Worm (Caenorhabditis elegans) whole organism, L4 larva: Measurements from ENCODE around the gene C14A4.7.
A peak's percentile ranks its signal among the peaks of the same experiment; 100 is the strongest.

ENCODE experiments used
- F37D6.2 ChIP-seq: sonication (generic microtip); optimal IDR thresholded peaks from 2 replicates; lab custom pipeline; 2016; ENCODE audit warnings: mild to moderate bottlenecking, missing genetic modification characterization, missing compliant biosample characterization
- F49E8.2 ChIP-seq: sonication (generic microtip); optimal IDR thresholded peaks from 2 replicates; lab custom pipeline; 2016; ENCODE audit warnings: missing compliant biosample characterization, mild to moderate bottlenecking, missing genetic modification characterization, borderline replicate concordance
- R02D3.7 ChIP-seq: fragments of 150-350 bp; sonication (generic microtip); optimal IDR thresholded peaks from 3 replicates; lab custom pipeline; 2014; ENCODE audit warnings: missing biosample characterization, missing genetic modification characterization
- T26A8.4 ChIP-seq: fragments of 200-800 bp; sonication (Bioruptor generic); IDR thresholded peaks from 2 replicates; pipeline ENCODE4 v1.3.6; 2022; ENCODE audit warnings: missing genetic modification characterization, missing compliant biosample characterization
- Y105C5A.15 ChIP-seq: fragments of 200-800 bp; sonication (Bioruptor generic); IDR thresholded peaks from 2 replicates; pipeline ENCODE4 v1.3.6; 2022; ENCODE audit warnings: missing genetic modification characterization, missing compliant biosample characterization
- Y48G9A.11 ChIP-seq: fragments of 200-800 bp; sonication (Bioruptor generic); IDR thresholded peaks from 2 replicates; pipeline ENCODE4 v1.3.6; 2022; ENCODE audit warnings: missing genetic modification reagents, missing genetic modification characterization, missing compliant biosample characterization
- ZK337.2 ChIP-seq: fragments of 200-800 bp; sonication (Bioruptor generic); IDR thresholded peaks from 2 replicates; pipeline ENCODE4 v1.3.6; 2022; ENCODE audit warnings: missing genetic modification reagents, missing genetic modification characterization, missing compliant biosample characterization
- arid-1 ChIP-seq: fragments of 200-800 bp; sonication (Bioruptor generic); conservative IDR thresholded peaks from 2 replicates; pipeline ENCODE4 v1.3.6; 2022; ENCODE audit warnings: missing genetic modification reagents, missing genetic modification characterization, missing compliant biosample characterization
- attf-4 ChIP-seq: sonication (generic microtip); optimal IDR thresholded peaks from 3 replicates; lab custom pipeline; 2017; ENCODE audit warnings: missing biosample characterization, missing genetic modification characterization
- ceh-44 ChIP-seq: fragments of 200-800 bp; sonication (Bioruptor generic); IDR thresholded peaks from 2 replicates; pipeline ENCODE4 v1.3.6; 2022; ENCODE audit warnings: missing genetic modification reagents, missing genetic modification characterization, missing compliant biosample characterization
- ceh-82 ChIP-seq: sonication (generic microtip); optimal IDR thresholded peaks from 2 replicates; lab custom pipeline; 2017; ENCODE audit warnings: missing biosample characterization, missing genetic modification characterization
- ces-1 ChIP-seq: fragments of 150-350 bp; sonication (generic microtip); optimal IDR thresholded peaks from 4 replicates; lab custom pipeline; 2014; ENCODE audit warnings: missing biosample characterization, missing genetic modification reagents, missing genetic modification characterization
- cey-2 ChIP-seq: sonication (generic microtip); optimal IDR thresholded peaks from 3 replicates; lab custom pipeline; 2017; ENCODE audit warnings: missing genetic modification characterization, mild to moderate bottlenecking, missing compliant biosample characterization, antibody characterized with exemption, borderline replicate concordance; ENCODE audit not compliant: insufficient read depth
- daf-12 ChIP-seq: fragments of 150-350 bp; optimal IDR thresholded peaks from 2 replicates; lab custom pipeline; 2014; ENCODE audit warnings: missing biosample characterization, missing genetic modification reagents, missing genetic modification characterization
- daf-8 ChIP-seq: fragments of 200-800 bp; sonication (Bioruptor generic); IDR thresholded peaks from 2 replicates; pipeline ENCODE4 v1.3.6; 2022; ENCODE audit warnings: missing genetic modification characterization, missing compliant biosample characterization
- dmd-6 ChIP-seq: fragments of 200-800 bp; sonication (Bioruptor generic); IDR thresholded peaks from 2 replicates; pipeline ENCODE4 v1.3.6; 2022; ENCODE audit warnings: missing genetic modification reagents, missing genetic modification characterization, missing compliant biosample characterization
- dmd-9 ChIP-seq: fragments of 200-800 bp; sonication (Bioruptor generic); IDR thresholded peaks from 2 replicates; pipeline ENCODE4 v1.3.6; 2022; ENCODE audit warnings: missing genetic modification reagents, missing genetic modification characterization, missing compliant biosample characterization
- duxl-1 ChIP-seq: sonication (generic microtip); optimal IDR thresholded peaks from 2 replicates; lab custom pipeline; 2016; ENCODE audit warnings: mild to moderate bottlenecking, missing genetic modification characterization, moderate library complexity, missing compliant biosample characterization; ENCODE audit not compliant: poor library complexity
- gei-8 ChIP-seq: fragments of 200-800 bp; sonication (Bioruptor generic); optimal IDR thresholded peaks from 2 replicates; lab custom pipeline; 2018; ENCODE audit warnings: mild to moderate bottlenecking, missing genetic modification characterization, missing compliant biosample characterization
- hif-1 ChIP-seq, 2 experiments: sonication (generic microtip); optimal IDR thresholded peaks; 2 replicates each; lab custom pipeline; 2016 to 2017; ENCODE audit warnings: missing compliant biosample characterization in 2 of 2, missing genetic modification characterization in 2 of 2, missing genetic modification reagents in 2 of 2, missing genotype in 2 of 2, mild to moderate bottlenecking in 1 of 2
- hlh-11 ChIP-seq: fragments of 200-800 bp; sonication (Bioruptor generic); optimal IDR thresholded peaks from 2 replicates; lab custom pipeline; 2018; ENCODE audit warnings: mild to moderate bottlenecking, missing genetic modification characterization, missing compliant biosample characterization
- hmg-1.1 ChIP-seq: fragments of 200-800 bp; sonication (Bioruptor generic); IDR thresholded peaks from 2 replicates; pipeline ENCODE4 v1.3.6; 2022; ENCODE audit warnings: missing genetic modification reagents, missing genetic modification characterization, missing compliant biosample characterization
- lin-1 ChIP-seq: fragments of 200-800 bp; sonication (Bioruptor generic); IDR thresholded peaks from 2 replicates; pipeline ENCODE4 v1.3.6; 2022; ENCODE audit warnings: missing genetic modification reagents, missing genetic modification characterization, missing compliant biosample characterization
- lin-15B ChIP-seq: fragments of 150-350 bp; sonication (generic microtip); optimal IDR thresholded peaks from 3 replicates; lab custom pipeline; 2014; ENCODE audit warnings: missing biosample characterization, missing genetic modification characterization
- lin-29 ChIP-seq: fragments of 200-800 bp; sonication (Bioruptor generic); IDR thresholded peaks from 2 replicates; pipeline ENCODE4 v1.3.6; 2022; ENCODE audit warnings: missing genetic modification reagents, missing genetic modification characterization, missing compliant biosample characterization
- lin-38 ChIP-seq: fragments of 200-800 bp; sonication (Bioruptor generic); IDR thresholded peaks from 2 replicates; pipeline ENCODE4 v1.3.6; 2022; ENCODE audit warnings: missing genetic modification reagents, missing genetic modification characterization, missing compliant biosample characterization
- lin-39 ChIP-seq: fragments of 150-350 bp; optimal IDR thresholded peaks from 2 replicates; lab custom pipeline; 2014; ENCODE audit warnings: missing biosample characterization, missing genetic modification reagents, missing genetic modification characterization
- lir-3 ChIP-seq: sonication (generic microtip); optimal IDR thresholded peaks from 2 replicates; lab custom pipeline; 2016; ENCODE audit warnings: mild to moderate bottlenecking, missing genetic modification characterization, missing compliant biosample characterization
- mdl-1 ChIP-seq, 2 experiments: fragments of 150-350 bp in 1 of 2; sonication (generic microtip) in 1 of 2; optimal IDR thresholded peaks; 2 replicates each; lab custom pipeline; 2014 to 2017; ENCODE audit warnings: missing biosample characterization in 2 of 2, missing genetic modification characterization in 2 of 2
- mdt-29 ChIP-seq: fragments of 200-800 bp; sonication (Bioruptor generic); IDR thresholded peaks from 2 replicates; pipeline ENCODE4 v1.3.6; 2022; ENCODE audit warnings: missing genetic modification reagents, missing genetic modification characterization, missing compliant biosample characterization
- mxl-2 ChIP-seq: fragments of 200-800 bp; sonication (Bioruptor generic); conservative IDR thresholded peaks from 2 replicates; pipeline ENCODE4 v1.3.6; 2022; ENCODE audit warnings: missing genetic modification reagents, missing genetic modification characterization, missing compliant biosample characterization
- mxl-3 ChIP-seq: fragments of 200-800 bp; sonication (Bioruptor generic); optimal IDR thresholded peaks from 2 replicates; lab custom pipeline; 2018; ENCODE audit warnings: mild to moderate bottlenecking, missing genetic modification characterization, missing compliant biosample characterization
- nhr-237 ChIP-seq: sonication (generic microtip); optimal IDR thresholded peaks from 2 replicates; lab custom pipeline; 2017; ENCODE audit warnings: missing biosample characterization, missing genetic modification characterization
- nhr-48 ChIP-seq: sonication (generic microtip); optimal IDR thresholded peaks from 2 replicates; lab custom pipeline; 2016; ENCODE audit warnings: mild to moderate bottlenecking, missing genetic modification characterization, missing compliant biosample characterization
- nhr-76 ChIP-seq: fragments of 150-350 bp; optimal IDR thresholded peaks from 2 replicates; lab custom pipeline; 2014; ENCODE audit warnings: missing biosample characterization, missing genetic modification characterization
- nhr-77 ChIP-seq: fragments of 150-350 bp; optimal IDR thresholded peaks from 2 replicates; lab custom pipeline; 2014; ENCODE audit warnings: missing biosample characterization, missing genetic modification characterization
- php-3 ChIP-seq: fragments of 200-800 bp; sonication (Bioruptor generic); IDR thresholded peaks from 2 replicates; pipeline ENCODE4 v1.3.6; 2022; ENCODE audit warnings: missing genetic modification reagents, missing genetic modification characterization, missing compliant biosample characterization
- pqm-1 ChIP-seq: sonication (generic microtip); optimal IDR thresholded peaks from 2 replicates; lab custom pipeline; 2017; ENCODE audit warnings: missing biosample characterization, missing genetic modification characterization
- rbr-2 ChIP-seq: sonication (generic microtip); optimal IDR thresholded peaks from 2 replicates; lab custom pipeline; 2016; ENCODE audit warnings: missing genotype, missing genetic modification characterization, missing compliant biosample characterization
- set-16 ChIP-seq: fragments of 200-800 bp; sonication (Bioruptor generic); IDR thresholded peaks from 2 replicates; pipeline ENCODE4 v1.3.6; 2022; ENCODE audit warnings: missing genetic modification reagents, missing genetic modification characterization, missing compliant biosample characterization
- snpc-1.2 ChIP-seq: fragments of 200-800 bp; sonication (Bioruptor generic); IDR thresholded peaks from 2 replicates; pipeline ENCODE4 v1.3.6; 2022; ENCODE audit warnings: missing genetic modification reagents, missing genetic modification characterization, missing compliant biosample characterization
- tra-1 ChIP-seq: fragments of 200-800 bp; sonication (Bioruptor generic); IDR thresholded peaks from 2 replicates; pipeline ENCODE4 v1.3.6; 2022; ENCODE audit warnings: missing genetic modification reagents, missing genetic modification characterization, missing compliant biosample characterization
- vab-7 ChIP-seq: fragments of 200-800 bp; sonication (Bioruptor generic); IDR thresholded peaks from 2 replicates; pipeline ENCODE4 v1.3.6; 2022; ENCODE audit warnings: missing genetic modification reagents, missing genetic modification characterization, missing compliant biosample characterization
- zag-1 ChIP-seq: fragments of 150-350 bp; optimal IDR thresholded peaks from 2 replicates; lab custom pipeline; 2014; ENCODE audit warnings: missing biosample characterization, missing genetic modification characterization
- zfp-3 ChIP-seq: fragments of 200-800 bp; sonication (Bioruptor generic); conservative IDR thresholded peaks from 2 replicates; pipeline ENCODE4 v1.3.6; 2022; ENCODE audit warnings: missing genetic modification reagents, missing genetic modification characterization, missing compliant biosample characterization

C14A4.7 gene

DNA sequence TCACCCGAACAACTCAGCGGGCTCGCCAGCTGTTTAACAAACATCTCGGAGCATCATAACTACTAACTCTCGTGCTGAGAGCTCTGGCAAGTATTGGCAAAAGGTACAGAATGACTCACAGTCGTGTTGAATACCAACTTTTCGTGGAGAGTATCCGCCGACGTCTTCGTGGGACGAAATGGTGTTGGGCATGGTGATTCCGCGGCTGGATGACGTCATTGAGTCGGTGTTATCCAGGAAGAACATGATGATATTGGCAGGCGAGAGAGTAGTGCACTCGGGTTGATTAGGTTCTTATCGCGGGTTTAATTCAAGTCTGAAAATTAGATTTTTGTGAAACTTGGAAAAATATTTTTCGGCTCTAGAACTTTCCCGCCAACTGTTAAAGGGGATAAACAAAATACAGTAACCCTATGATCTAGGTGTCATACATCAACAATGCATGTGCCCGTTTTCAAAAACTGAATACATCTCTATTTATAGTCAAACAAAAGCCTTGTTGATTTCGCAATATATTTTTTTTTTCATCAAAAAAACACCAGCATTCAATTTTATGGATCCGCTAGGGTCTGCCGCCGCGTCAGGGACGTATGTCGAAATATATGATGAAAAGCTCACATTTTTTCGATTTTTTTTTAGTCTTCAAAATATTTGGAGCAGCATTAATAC is 42.9 kb downstream of the C14A4.7 start (continued):
- TF ChIP-seq daf-8 (GFP tag; lab: Robert Waterston, UW), result no peak
- TF ChIP-seq lin-39, result no peak

DNA sequence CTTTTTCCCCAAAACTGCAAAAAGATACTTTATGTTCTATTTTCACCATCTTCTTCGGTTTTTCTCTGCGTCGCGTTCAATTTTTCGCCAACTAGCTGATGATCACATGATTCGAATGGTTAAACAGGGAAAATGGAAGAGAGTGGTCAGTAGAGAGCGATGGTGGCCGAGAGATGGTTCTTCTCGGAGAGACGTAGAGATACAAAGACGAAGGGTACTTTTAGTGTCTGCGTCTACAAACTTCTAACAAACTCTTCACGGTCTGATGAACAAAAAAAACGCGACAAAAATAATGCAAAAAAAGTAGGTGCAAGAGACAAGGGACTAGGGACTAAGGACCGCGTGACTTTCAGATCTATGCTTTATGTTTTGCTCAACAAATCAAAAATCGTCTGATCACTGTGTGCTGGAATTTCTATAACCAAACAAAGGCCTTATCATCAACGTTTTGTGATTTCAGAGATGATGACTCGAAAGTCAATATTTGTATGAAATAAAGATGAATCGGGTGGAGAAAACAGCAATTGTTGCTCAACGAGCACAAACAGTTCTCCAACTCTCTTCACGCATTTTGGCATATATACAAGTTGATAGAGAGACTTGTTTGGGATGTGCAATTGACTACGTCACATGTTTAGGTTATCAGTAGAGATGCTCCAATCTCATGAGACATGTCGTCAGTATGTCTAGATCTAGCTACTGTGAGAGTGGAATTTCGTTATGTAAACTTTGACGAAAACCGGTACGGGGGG is 44.2 kb downstream of the C14A4.7 start:
- TF ChIP-seq zag-1 (tag; lab: Kevin White, UChicago) (peak; percentile 52), cey-2 (peak; percentile 57), php-3 (GFP tag; lab: Robert Waterston, UW) (peak; percentile 40), ceh-82 (tag; lab: Kevin White, UChicago) (no peak), duxl-1 (tag; lab: Kevin White, UChicago) (peak; percentile 70), tra-1 (peak; percentile 82), lin-29 (GFP tag; lab: Robert Waterston, UW) (peak; percentile 70; the same call in 1 of the 2 replicates), ces-1 (GFP tag; lab: Kevin White, UChicago) (peak; percentile 63), Y105C5A.15 (GFP tag; lab: Robert Waterston, UW) (0 out of 2 replicates have a peak, but pooled peaks have one; percentile 24), mdt-29 (GFP tag; lab: Robert Waterston, UW) (peak; percentile 55; the same call in 1 of the 2 replicates), daf-12 (tag; lab: Kevin White, UChicago) (no peak), hlh-11 (peak; percentile 96), nhr-237 (tag; lab: Kevin White, UChicago) (no peak), nhr-77 (tag; lab: Kevin White, UChicago) (peak; percentile 94), set-16 (GFP tag; lab: Robert Waterston, UW) (peak; percentile 55), hif-1 (tag; optimal IDR thresholded peaks at IDR 0.05; lab: Kevin White, UChicago) (peak; percentile 25 to 69), mxl-3 (GFP tag; lab: Kevin White, UChicago) (peak; percentile 60), arid-1 (peak; percentile 28; the same call in 1 of the 2 replicates), snpc-1.2 (GFP tag; lab: Robert Waterston, UW) (no peak), lir-3 (tag; lab: Kevin White, UChicago) (no peak), F49E8.2 (tag; lab: Kevin White, UChicago) (no peak), lin-15B (tag; lab: Kevin White, UChicago) (no peak), pqm-1 (no peak), R02D3.7 (tag; lab: Kevin White, UChicago) (no peak), lin-38 (peak; percentile 63), zfp-3 (GFP tag; lab: Robert Waterston, UW) (0 out of 2 replicates have a peak, but pooled peaks have one; percentile 42), mxl-2 (0 out of 2 replicates have a peak, but pooled peaks have one; percentile 16), Y48G9A.11 (GFP tag; lab: Robert Waterston, UW) (no peak), dmd-9 (GFP tag; lab: Robert Waterston, UW) (no peak), nhr-48 (peak; percentile 95), ZK337.2 (GFP tag; lab: Robert Waterston, UW) (peak; percentile 6; the same call in 1 of the 2 replicates), ceh-44 (GFP tag; lab: Robert Waterston, UW) (no peak), attf-4 (no peak), rbr-2 (tag; lab: Kevin White, UChicago) (peak; percentile 83), F37D6.2 (peak; percentile 70), hmg-1.1 (peak; percentile 80), gei-8 (GFP tag; lab: Kevin White, UChicago) (peak; percentile 74), dmd-6 (GFP tag; lab: Robert Waterston, UW) (peak; percentile 87), lin-1 (GFP tag; lab: Robert Waterston, UW) (peak; percentile 77; the same call in 1 of the 2 replicates), mdl-1 (tag; optimal IDR thresholded peaks at IDR 0.05; lab: Kevin White, UChicago) (peak; percentile 76 to 91), T26A8.4 (GFP tag; lab: Robert Waterston, UW) (peak; percentile 67), vab-7 (GFP tag; lab: Robert Waterston, UW) (peak; percentile 46; the same call in 1 of the 2 replicates), nhr-76 (tag; lab: Kevin White, UChicago) (peak; percentile 64)
